Fruit fly (Drosophila melanogaster): ENCODE results near the gene CG33286.

CG33286 gene

dm6 chr3L:20987895-20988294 is 13.4 kb upstream of the CG33286 start:
- TF ChIP-seq CTCF (optimal IDR thresholded peaks at IDR 0.05) (no peak), CG8478 (optimal IDR thresholded peaks at IDR 0.05) (no peak)

- TF ChIP-seq CG8478 (optimal IDR thresholded peaks at IDR 0.05), result no peak
- no peak for TF ChIP-seq CTCF (optimal IDR thresholded peaks at IDR 0.05)
These were observed 12.4 kb upstream of the CG33286 start for dm6 chr3L:20986929-20987363.

- TF ChIP-seq CG8478 (optimal IDR thresholded peaks at IDR 0.05), result no peak
- no peak for TF ChIP-seq CTCF (optimal IDR thresholded peaks at IDR 0.05)
These were observed 10.1 kb upstream of the CG33286 start for dm6 chr3L:20984414-20985208.

dm6 chr3L:20983309-20983708 is 8.8 kb upstream of the CG33286 start:
- TF ChIP-seq CG8478 (optimal IDR thresholded peaks at IDR 0.05), result no peak
- TF ChIP-seq CTCF (optimal IDR thresholded peaks at IDR 0.05), result no peak

dm6 chr3L:20982544-20982943 is 8.0 kb upstream of the CG33286 start:
- no peak for TF ChIP-seq CTCF (optimal IDR thresholded peaks at IDR 0.05)
- TF ChIP-seq CG8478 (optimal IDR thresholded peaks at IDR 0.05), result no peak

dm6 chr3L:20981724-20982123 is 7.2 kb upstream of the CG33286 start:
- TF ChIP-seq CTCF (optimal IDR thresholded peaks at IDR 0.05) (no peak), CG8478 (optimal IDR thresholded peaks at IDR 0.05) (no peak)

- no peak for TF ChIP-seq CTCF (optimal IDR thresholded peaks at IDR 0.05)
- no peak for TF ChIP-seq CG8478 (optimal IDR thresholded peaks at IDR 0.05)
These were observed 6.0 kb upstream of the CG33286 start for dm6 chr3L:20980499-20980898.

dm6 chr3L:20976967-20977720 is 2.6 kb upstream of the CG33286 start:
- TF ChIP-seq CTCF (optimal IDR thresholded peaks at IDR 0.05), result no peak

- TF ChIP-seq CG8478 (optimal IDR thresholded peaks at IDR 0.05), result no peak
- TF ChIP-seq CTCF (optimal IDR thresholded peaks at IDR 0.05), result no peak
These were observed 1.9 kb upstream of the CG33286 start for dm6 chr3L:20976383-20976782.

- no peak for TF ChIP-seq CTCF (optimal IDR thresholded peaks at IDR 0.05)
- no peak for TF ChIP-seq CG8478 (optimal IDR thresholded peaks at IDR 0.05)
These were observed 3.9 kb downstream of the CG33286 start, which contains the start of gene CG33287 for dm6 chr3L:20970563-20970962. Gene CG33287, minus strand, starts transcription at chr3L:20970663.

dm6 chr3L:20966662-20967061 is 7.8 kb downstream of the CG33286 start, which contains the start of gene CG12983:
Gene CG12983, minus strand, starts transcription at chr3L:20966762.
- no peak for TF ChIP-seq CG8478 (optimal IDR thresholded peaks at IDR 0.05)
- no peak for TF ChIP-seq CTCF (optimal IDR thresholded peaks at IDR 0.05)

- no peak for TF ChIP-seq CTCF (optimal IDR thresholded peaks at IDR 0.05)
- no peak for TF ChIP-seq CG8478 (optimal IDR thresholded peaks at IDR 0.05)
These were observed 12.0 kb downstream of the CG33286 start, which contains the start of gene CG10587 for dm6 chr3L:20962455-20962854. Gene CG10587, minus strand, starts transcription at chr3L:20962555.

- TF ChIP-seq CG8478 (optimal IDR thresholded peaks at IDR 0.05), result no peak
- no peak for TF ChIP-seq CTCF (optimal IDR thresholded peaks at IDR 0.05)
These were observed 13.2 kb downstream of the CG33286 start, which contains the start of gene CG11037 for dm6 chr3L:20961286-20961685. Gene CG11037, minus strand, starts transcription at chr3L:20961386.

- TF ChIP-seq CG8478 (optimal IDR thresholded peaks at IDR 0.05), result no peak
- no peak for TF ChIP-seq CTCF (optimal IDR thresholded peaks at IDR 0.05)
These were observed 17.9 kb downstream of the CG33286 start, which contains the start of the genes Sems and CG10588 for dm6 chr3L:20956650-20957049. Gene Sems, minus strand, starts transcription at chr3L:20956750. Gene CG10588, plus strand, starts transcription at chr3L:20956934.

dm6 chr3L:20954118-20954517 is 20.4 kb downstream of the CG33286 start:
- TF ChIP-seq CTCF (optimal IDR thresholded peaks at IDR 0.05), result no peak
- TF ChIP-seq CG8478 (optimal IDR thresholded peaks at IDR 0.05), result no peak
